Fruit fly (Drosophila melanogaster) S2 (cell line): ENCODE measurements around the gene ru.

Experiments
- CG8478 ChIP-seq: fragments of >200 bp; optimal IDR thresholded peaks from 2 replicates; lab custom pipeline; 2018
- CTCF ChIP-seq, 2 experiments: fragments of >200 bp; optimal IDR thresholded peaks; 2 replicates each; lab custom pipeline; 2018

DNA sequence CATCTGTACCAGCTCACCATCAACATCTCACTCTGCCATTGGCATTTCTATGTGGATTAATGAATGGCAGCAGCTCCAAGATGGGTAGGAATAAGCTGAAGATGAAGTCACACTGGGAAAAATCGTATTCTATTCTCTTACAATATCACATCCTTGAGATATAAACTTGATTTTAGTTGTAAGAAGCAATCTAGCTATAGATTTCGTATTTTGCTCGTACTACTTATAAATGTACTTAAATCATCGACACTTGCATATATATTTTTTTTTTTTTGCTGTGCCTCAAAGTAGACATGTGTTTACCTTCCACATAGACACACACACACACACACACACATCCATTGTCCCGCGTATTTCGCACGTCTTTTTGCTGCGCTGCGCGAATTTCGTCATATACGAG, 54.1 kb downstream of the ru start:
- TF ChIP-seq CG8478 (lab: Kevin White, UChicago) = no peak
- no peak for TF ChIP-seq CTCF (optimal IDR thresholded peaks at IDR 0.05; lab: Kevin White, UChicago)
